Worm (Caenorhabditis elegans) whole organism, dauer: ENCODE results near the gene lir-2.

Experiments
- unc-62 ChIP-seq: sonication (generic microtip); optimal IDR thresholded peaks from 2 replicates; lab custom pipeline; 2017; ENCODE audit warnings: missing biosample characterization, missing genetic modification reagents, missing genetic modification characterization

Gene lir-2

ce11 chrII:7651171-7651570, 15.9 kb upstream of the lir-2 start, which contains the start of gene pde-4:
TSS of gene pde-4 (minus strand) at chrII:7651246.
- no peak for TF ChIP-seq unc-62

ce11 chrII:7662008-7662686, 4.9 kb upstream of the lir-2 start, which contains the start of gene alfa-1:
TSS of gene alfa-1 (minus strand) at chrII:7662522.
- TF ChIP-seq unc-62: no peak

ce11 chrII:7663028-7663427, 4.0 kb upstream of the lir-2 start:
- TF ChIP-seq unc-62: no peak

- no peak for TF ChIP-seq unc-62
These were observed 3.1 kb upstream of the lir-2 start, which contains the start of the genes F18A1.7 and rpa-1 for ce11 chrII:7663704-7664660. TSS of gene F18A1.7 (minus strand) at chrII:7663754. TSS of gene rpa-1 (plus strand) at chrII:7664582.

ce11 chrII:7666338-7666737, 729 bp upstream of the lir-2 start:
- TF ChIP-seq unc-62: no peak

- TF ChIP-seq unc-62: no peak
These were observed 2.3 kb downstream of the lir-2 start for ce11 chrII:7669409-7669808.

- TF ChIP-seq unc-62: no peak
These were observed 3.0 kb downstream of the lir-2 start for ce11 chrII:7670039-7670438.

ce11 chrII:7671705-7672104, 4.6 kb downstream of the lir-2 start, which contains the start of gene lir-1:
TSS of gene lir-1 (plus strand) at chrII:7672005.
- TF ChIP-seq unc-62: no peak

ce11 chrII:7675752-7676151, 8.7 kb downstream of the lir-2 start:
- no peak for TF ChIP-seq unc-62

- TF ChIP-seq unc-62: no peak
These were observed 9.3 kb downstream of the lir-2 start for ce11 chrII:7676307-7676905.

ce11 chrII:7678512-7678911, 11.4 kb downstream of the lir-2 start:
- no peak for TF ChIP-seq unc-62

ce11 chrII:7679499-7680012, 12.5 kb downstream of the lir-2 start:
- TF ChIP-seq unc-62: no peak

- no peak for TF ChIP-seq unc-62
These were observed 14.8 kb downstream of the lir-2 start, which contains the start of gene lin-26 for ce11 chrII:7681898-7682297. TSS of gene lin-26 (plus strand) at chrII:7682198.

ce11 chrII:7682488-7682887, 15.4 kb downstream of the lir-2 start:
- TF ChIP-seq unc-62: no peak

ce11 chrII:7684589-7684988, 17.5 kb downstream of the lir-2 start, which contains the start of gene F18A1.1:
TSS of gene F18A1.1 (plus strand) at chrII:7684889.
- no peak for TF ChIP-seq unc-62

ce11 chrII:7690384-7690783, 23.3 kb downstream of the lir-2 start, which contains the start of gene pid-1:
TSS of gene pid-1 (minus strand) at chrII:7690556.
- TF ChIP-seq unc-62: no peak

ce11 chrII:7693929-7694328, 26.9 kb downstream of the lir-2 start, which contains the start of gene nhx-2:
TSS of gene nhx-2 (minus strand) at chrII:7693957.
- no peak for TF ChIP-seq unc-62
